Worm (Caenorhabditis elegans) whole organism, mixed stage, embryonic: ENCODE measurements around the gene F52D10.2.

Source experiments
- bed-3 ChIP-seq: fragments of 200-800 bp; sonication (Bioruptor generic); optimal IDR thresholded peaks from 3 replicates; lab custom pipeline; 2018; ENCODE audit warnings: mild to moderate bottlenecking, missing genetic modification characterization, moderate library complexity, missing compliant biosample characterization
- blmp-1 ChIP-seq: fragments of 150-350 bp; optimal IDR thresholded peaks from 2 replicates; lab custom pipeline; 2014; ENCODE audit warnings: missing biosample characterization, missing genetic modification characterization
- ceh-83 ChIP-seq: fragments of 200-800 bp; sonication (Bioruptor generic); optimal IDR thresholded peaks from 2 replicates; lab custom pipeline; 2018; ENCODE audit warnings: mild to moderate bottlenecking, missing genetic modification characterization, missing compliant biosample characterization
- drap-1 ChIP-seq: fragments of 200-800 bp; sonication (Bioruptor generic); optimal IDR thresholded peaks from 3 replicates; lab custom pipeline; 2018; ENCODE audit warnings: mild to moderate bottlenecking, missing genetic modification characterization, missing compliant biosample characterization
- lin-32 ChIP-seq: fragments of 200-800 bp; sonication (Bioruptor generic); optimal IDR thresholded peaks from 2 replicates; lab custom pipeline; 2018; ENCODE audit warnings: mild to moderate bottlenecking, missing genetic modification characterization, missing compliant biosample characterization
- nhr-237 ChIP-seq: fragments of 150-350 bp; optimal IDR thresholded peaks from 2 replicates; lab custom pipeline; 2014; ENCODE audit warnings: missing biosample characterization, missing genetic modification characterization
- pha-4 ChIP-seq: fragments of 150-350 bp; optimal IDR thresholded peaks from 2 replicates; lab custom pipeline; 2018; ENCODE audit warnings: missing biosample characterization, missing genetic modification reagents, missing genetic modification characterization
- unc-62 ChIP-seq: fragments of 150-350 bp; optimal IDR thresholded peaks from 2 replicates; lab custom pipeline; 2014; ENCODE audit warnings: missing biosample characterization, missing genetic modification reagents, missing genetic modification characterization
- zip-8 ChIP-seq: fragments of 150-350 bp; optimal IDR thresholded peaks from 2 replicates; lab custom pipeline; 2014; ENCODE audit warnings: missing biosample characterization, missing genetic modification characterization

Gene F52D10.2

ce11 chrX:11541690-11542089 lies 49.8 kb downstream of the F52D10.2 start:
- TF ChIP-seq drap-1 (GFP tag; lab: Kevin White, UChicago) = no peak
- no peak for TF ChIP-seq unc-62 (GFP tag; lab: Kevin White, UChicago)
- no peak for TF ChIP-seq ceh-83 (GFP tag; lab: Kevin White, UChicago)
- TF ChIP-seq bed-3 = no peak
- TF ChIP-seq nhr-237 (tag; lab: Kevin White, UChicago) = no peak
- no peak for TF ChIP-seq zip-8
- no peak for TF ChIP-seq lin-32
- TF ChIP-seq pha-4 (tag; lab: Kevin White, UChicago) = no peak
- no peak for TF ChIP-seq blmp-1 (tag; lab: Kevin White, UChicago)
- TF ChIP-seq, all 35 proteins: peak for 0
